Fruit fly (Drosophila melanogaster) whole organism, embryonic: ENCODE results near the gene Ephrin.

Experiments used
- Asciz ChIP-seq: fragments of 200-800 bp; sonication (Bioruptor generic); optimal IDR thresholded peaks from 2 replicates; lab custom pipeline; 2017; ENCODE audit warnings: missing biosample characterization, mild to moderate bottlenecking, missing genetic modification characterization, missing genetic modification reagents
- BtbVII ChIP-seq: fragments of 200-800 bp; sonication (Bioruptor generic); optimal IDR thresholded peaks from 3 replicates; lab custom pipeline; 2017; ENCODE audit warnings: missing biosample characterization, mild to moderate bottlenecking, missing genetic modification characterization
- CG10209 ChIP-seq: fragments of 200-800 bp; sonication (Bioruptor generic); optimal IDR thresholded peaks from 3 replicates; lab custom pipeline; 2017; ENCODE audit warnings: missing biosample characterization, mild to moderate bottlenecking, missing genetic modification characterization, missing genetic modification reagents
- CG12071 ChIP-seq: fragments of 200-800 bp; sonication (Bioruptor generic); optimal IDR thresholded peaks from 3 replicates; lab custom pipeline; 2018; ENCODE audit warnings: missing biosample characterization, mild to moderate bottlenecking, missing genetic modification characterization
- CG12155 ChIP-seq: fragments of 200-800 bp; sonication (Bioruptor generic); optimal IDR thresholded peaks from 3 replicates; lab custom pipeline; 2016; ENCODE audit warnings: missing biosample characterization, missing genetic modification characterization
- CG12769 ChIP-seq: fragments of 200-800 bp; sonication (Bioruptor generic); optimal IDR thresholded peaks from 2 replicates; lab custom pipeline; 2019; ENCODE audit warnings: missing biosample characterization, mild to moderate bottlenecking, missing genetic modification characterization, moderate library complexity
- CG13296 ChIP-seq: fragments of 200-800 bp; sonication (Bioruptor generic); optimal IDR thresholded peaks from 3 replicates; lab custom pipeline; 2018; ENCODE audit warnings: missing biosample characterization, mild to moderate bottlenecking, missing genetic modification characterization
- CG14710 ChIP-seq: fragments of 200-800 bp; sonication (Bioruptor generic); optimal IDR thresholded peaks from 3 replicates; lab custom pipeline; 2019; ENCODE audit warnings: missing biosample characterization, mild to moderate bottlenecking, missing genetic modification characterization, moderate library complexity
- CG15601 ChIP-seq: fragments of 200-800 bp; sonication (Bioruptor generic); optimal IDR thresholded peaks from 3 replicates; lab custom pipeline; 2019; ENCODE audit warnings: missing biosample characterization, mild to moderate bottlenecking, missing genetic modification characterization, moderate library complexity
- CG17359 ChIP-seq: fragments of 200-800 bp; sonication (Bioruptor generic); optimal IDR thresholded peaks from 3 replicates; lab custom pipeline; 2018; ENCODE audit warnings: missing biosample characterization, mild to moderate bottlenecking, missing genetic modification characterization, moderate library complexity
- CG17568 ChIP-seq: fragments of 200-800 bp; sonication (Bioruptor generic); optimal IDR thresholded peaks from 2 replicates; lab custom pipeline; 2018; ENCODE audit warnings: missing biosample characterization, mild to moderate bottlenecking, missing genetic modification characterization, moderate library complexity
- CG1792 ChIP-seq: fragments of 200-800 bp; sonication (Bioruptor generic); optimal IDR thresholded peaks from 2 replicates; lab custom pipeline; 2016; ENCODE audit warnings: missing biosample characterization, missing genetic modification characterization
- CG2199 ChIP-seq: fragments of 200-800 bp; sonication (Bioruptor generic); IDR thresholded peaks from 3 replicates; pipeline ENCODE4 v1.3.6; 2022; ENCODE audit warnings: missing biosample characterization, missing genetic modification characterization
- CG2889 ChIP-seq: fragments of 200-800 bp; sonication (Bioruptor generic); IDR thresholded peaks from 3 replicates; pipeline ENCODE4 v1.3.6; 2022; ENCODE audit warnings: missing biosample characterization, missing genetic modification characterization
- CG3065 ChIP-seq: fragments of 200-800 bp; sonication (Bioruptor generic); optimal IDR thresholded peaks from 2 replicates; lab custom pipeline; 2016; ENCODE audit warnings: missing biosample characterization, missing genetic modification characterization
- CG31388 ChIP-seq: fragments of 200-800 bp; sonication (Bioruptor generic); optimal IDR thresholded peaks from 2 replicates; lab custom pipeline; 2016; ENCODE audit warnings: missing biosample characterization, missing genetic modification characterization
- CG32767 ChIP-seq: fragments of 200-800 bp; sonication (Bioruptor generic); IDR thresholded peaks from 2 replicates; pipeline ENCODE4 v1.3.6; 2022; ENCODE audit warnings: missing biosample characterization, missing genetic modification characterization
- CG34376 ChIP-seq: fragments of 200-800 bp; sonication (Bioruptor generic); optimal IDR thresholded peaks from 2 replicates; lab custom pipeline; 2018; ENCODE audit warnings: missing biosample characterization, mild to moderate bottlenecking, missing genetic modification characterization
- CG6654 ChIP-seq: fragments of 200-800 bp; sonication (Bioruptor generic); optimal IDR thresholded peaks from 2 replicates; lab custom pipeline; 2017; ENCODE audit warnings: missing biosample characterization, mild to moderate bottlenecking, missing genetic modification characterization
- CG6765 ChIP-seq: fragments of 200-800 bp; sonication (Bioruptor generic); optimal IDR thresholded peaks from 3 replicates; lab custom pipeline; 2017; ENCODE audit warnings: missing biosample characterization, mild to moderate bottlenecking, missing genetic modification characterization
- CG7786 ChIP-seq: fragments of 200-800 bp; sonication (Bioruptor generic); optimal IDR thresholded peaks from 2 replicates; lab custom pipeline; 2016; ENCODE audit warnings: missing biosample characterization, missing genetic modification characterization
- CG8290 ChIP-seq, 3 experiments: fragments of 200-800 bp; sonication (Bioruptor generic); optimal IDR thresholded peaks; 2 replicates each; lab custom pipeline; 2016 to 2019; ENCODE audit warnings: missing biosample characterization in 3 of 3, missing genetic modification characterization in 3 of 3, mild to moderate bottlenecking in 2 of 3, moderate library complexity in 1 of 3
- CG8388 ChIP-seq: fragments of 200-800 bp; sonication (Bioruptor generic); optimal IDR thresholded peaks from 2 replicates; lab custom pipeline; 2019; ENCODE audit warnings: missing biosample characterization, mild to moderate bottlenecking, missing genetic modification characterization, moderate library complexity
- Chrac-16 ChIP-seq: fragments of 200-800 bp; sonication (Bioruptor generic); optimal IDR thresholded peaks from 3 replicates; lab custom pipeline; 2016; ENCODE audit warnings: missing biosample characterization, missing genetic modification characterization
- Dad ChIP-seq: fragments of 200-800 bp; sonication (Bioruptor generic); optimal IDR thresholded peaks from 3 replicates; lab custom pipeline; 2016; ENCODE audit warnings: missing biosample characterization, missing genetic modification characterization
- Fer1 ChIP-seq: fragments of 200-800 bp; sonication (Bioruptor generic); optimal IDR thresholded peaks from 2 replicates; lab custom pipeline; 2017; ENCODE audit warnings: missing biosample characterization, mild to moderate bottlenecking, missing genetic modification characterization
- HmgZ ChIP-seq: fragments of 200-800 bp; sonication (Bioruptor generic); optimal IDR thresholded peaks from 2 replicates; lab custom pipeline; 2018; ENCODE audit warnings: missing biosample characterization, mild to moderate bottlenecking, missing genetic modification characterization
- Lpt ChIP-seq: fragments of >200 bp; optimal IDR thresholded peaks from 2 replicates; lab custom pipeline; 2018; ENCODE audit warnings: missing biosample characterization, missing genetic modification characterization
- PHDP ChIP-seq: fragments of 200-800 bp; sonication (Bioruptor generic); optimal IDR thresholded peaks from 3 replicates; lab custom pipeline; 2018; ENCODE audit warnings: missing biosample characterization, mild to moderate bottlenecking, missing genetic modification characterization, moderate library complexity
- Ptx1 ChIP-seq: fragments of 200-800 bp; sonication (Bioruptor generic); IDR thresholded peaks from 2 replicates; pipeline ENCODE4 v1.3.6; 2022; ENCODE audit warnings: missing biosample characterization, missing genetic modification characterization
- Xbp1 ChIP-seq: fragments of 200-800 bp; sonication (Bioruptor generic); optimal IDR thresholded peaks from 3 replicates; lab custom pipeline; 2016; ENCODE audit warnings: missing biosample characterization, mild to moderate bottlenecking, missing genetic modification characterization
- al ChIP-seq: fragments of 200-800 bp; sonication (Bioruptor generic); IDR thresholded peaks from 2 replicates; pipeline ENCODE4 v1.3.6; 2022; ENCODE audit warnings: missing biosample characterization, missing genetic modification characterization
- dan ChIP-seq: fragments of 200-800 bp; sonication (Bioruptor generic); IDR thresholded peaks from 2 replicates; pipeline ENCODE4 v1.3.6; 2022; ENCODE audit warnings: missing biosample characterization, missing genetic modification characterization
- eve ChIP-seq, 2 experiments: fragments of >200 bp; optimal IDR thresholded peaks; 2 replicates each; lab custom pipeline; 2017; ENCODE audit warnings: missing biosample characterization in 2 of 2, missing genetic modification characterization in 2 of 2
- fd3F ChIP-seq: fragments of 200-800 bp; sonication (Bioruptor generic); optimal IDR thresholded peaks from 2 replicates; lab custom pipeline; 2018; ENCODE audit warnings: missing biosample characterization, mild to moderate bottlenecking, missing genetic modification characterization, moderate library complexity
- ftz-f1 ChIP-seq: fragments of 200-800 bp; sonication (Bioruptor generic); optimal IDR thresholded peaks from 2 replicates; lab custom pipeline; 2016; ENCODE audit warnings: missing biosample characterization, missing genetic modification characterization
- ind ChIP-seq: fragments of 200-800 bp; sonication (Bioruptor generic); optimal IDR thresholded peaks from 3 replicates; lab custom pipeline; 2016; ENCODE audit warnings: missing biosample characterization, missing genetic modification characterization
- lov ChIP-seq, 2 experiments: fragments of 200-800 bp in 1 of 2; fragments of >200 bp in 1 of 2; sonication (Bioruptor generic) in 1 of 2; IDR thresholded peaks in 1 of 2; optimal IDR thresholded peaks in 1 of 2; 2 replicates in 1 of 2; 3 replicates in 1 of 2; pipeline versions ENCODE4 v1.3.6 to Lab custom; 2017 to 2022; ENCODE audit warnings: missing biosample characterization in 1 of 2, missing genetic modification characterization in 1 of 2
- odd ChIP-seq: fragments of 200-800 bp; sonication (Bioruptor generic); optimal IDR thresholded peaks from 2 replicates; lab custom pipeline; 2017; ENCODE audit warnings: missing biosample characterization, mild to moderate bottlenecking, missing genetic modification characterization
- ranshi ChIP-seq: fragments of 200-800 bp; sonication (Bioruptor generic); IDR thresholded peaks from 2 replicates; pipeline ENCODE4 v1.3.6; 2022; ENCODE audit warnings: missing biosample characterization, missing genetic modification characterization
- sens ChIP-seq: fragments of 200-800 bp; sonication (Bioruptor generic); peaks from one replicate; lab custom pipeline; 2016; ENCODE audit warnings: missing biosample characterization, missing genetic modification characterization
- seq ChIP-seq: fragments of 200-800 bp; sonication (Bioruptor generic); IDR thresholded peaks from 2 replicates; pipeline ENCODE4 v1.3.6; 2022; ENCODE audit warnings: missing biosample characterization, missing genetic modification characterization
- slbo ChIP-seq: fragments of 200-800 bp; sonication (Bioruptor generic); IDR thresholded peaks from 2 replicates; pipeline ENCODE4 v1.3.6; 2022; ENCODE audit warnings: missing biosample characterization, missing genetic modification characterization
- sug ChIP-seq: fragments of 200-800 bp; optimal IDR thresholded peaks from 2 replicates; lab custom pipeline; 2019; ENCODE audit warnings: missing biosample characterization, mild to moderate bottlenecking, missing genetic modification characterization, moderate library complexity
- tap ChIP-seq: fragments of 200-800 bp; optimal IDR thresholded peaks from 3 replicates; lab custom pipeline; 2019; ENCODE audit warnings: missing biosample characterization, mild to moderate bottlenecking, missing genetic modification characterization, moderate library complexity

Gene Ephrin

DNA sequence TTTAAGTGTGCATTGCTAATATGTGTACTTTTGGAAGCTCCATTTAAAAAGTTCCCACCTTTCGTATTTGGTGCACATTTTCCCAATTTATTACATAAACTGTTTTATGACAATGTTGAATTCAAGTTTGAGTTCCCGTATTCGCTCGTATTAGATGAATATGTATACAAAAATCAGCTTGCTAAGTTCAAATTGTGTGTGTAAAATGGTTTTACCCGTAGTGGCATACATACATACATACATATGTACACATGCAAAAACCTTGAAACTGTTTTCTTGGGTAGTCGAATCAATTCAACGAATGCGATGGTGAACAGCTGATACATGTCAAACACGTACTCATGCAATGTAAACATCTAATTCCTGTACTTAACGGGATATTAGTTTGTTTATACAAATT, 13.1 kb upstream of the Ephrin start (continued):
- TF ChIP-seq CG17359 (tag; lab: Kevin White, UChicago) (peak; percentile 29), CG8290 (GFP tag; optimal IDR thresholded peaks at IDR 0.05; lab: Kevin White, UChicago) (no peak), CG8290 (tag; optimal IDR thresholded peaks at IDR 0.05; lab: Kevin White, UChicago) (peak in 1 of 2 experiments; percentile 64), Lpt (no peak), seq (GFP tag; lab: Robert Waterston, UW) (no peak), CG34376 (GFP tag; lab: Kevin White, UChicago) (peak; percentile 24), fd3F (peak; percentile 29), CG14710 (tag; lab: Kevin White, UChicago) (no peak), CG8388 (no peak), CG2889 (GFP tag; lab: Robert Waterston, UW) (no peak), CG7786 (no peak), sens (GFP tag; lab: Kevin White, UChicago) (peak; percentile 69), ranshi (GFP tag; lab: Robert Waterston, UW) (no peak), PHDP (tag; lab: Kevin White, UChicago) (peak; percentile 14), CG15601 (no peak), CG12071 (GFP tag; lab: Kevin White, UChicago) (no peak), CG32767 (GFP tag; lab: Robert Waterston, UW) (no peak), CG6765 (GFP tag; lab: Kevin White, UChicago) (peak; percentile 7), ftz-f1 (peak; percentile 62), CG2199 (GFP tag; lab: Robert Waterston, UW) (0 out of 3 replicates have a peak, but pooled peaks have one; percentile 74), Xbp1 (no peak), al (no peak), HmgZ (tag; lab: Kevin White, UChicago) (peak; percentile 35), lov (optimal IDR thresholded peaks at IDR 0.05; lab: Kevin White, UChicago) (no peak), lov (GFP tag; IDR thresholded peaks at IDR 0.05; lab: Robert Waterston, UW) (no peak), CG17568 (GFP tag; lab: Kevin White, UChicago) (peak; percentile 69), BtbVII (GFP tag; lab: Kevin White, UChicago) (peak; percentile 37), CG3065 (GFP tag; lab: Kevin White, UChicago) (no peak), sug (tag; lab: Kevin White, UChicago) (peak; percentile 42), Asciz (GFP tag; lab: Kevin White, UChicago) (peak; percentile 1), CG13296 (GFP tag; lab: Kevin White, UChicago) (peak; percentile 44), ind (GFP tag; lab: Kevin White, UChicago) (no peak), Dad (GFP tag; lab: Kevin White, UChicago) (no peak), CG12769 (peak; percentile 72), Fer1 (peak; percentile 57), slbo (GFP tag; lab: Robert Waterston, UW) (no peak), CG1792 (GFP tag; lab: Kevin White, UChicago) (no peak), CG10209 (no peak), CG31388 (GFP tag; lab: Kevin White, UChicago) (no peak), Ptx1 (GFP tag; lab: Robert Waterston, UW) (no peak), Chrac-16 (no peak), dan (no peak), CG12155 (GFP tag; lab: Kevin White, UChicago) (no peak), odd (GFP tag; lab: Kevin White, UChicago) (peak; percentile 24), tap (tag; lab: Kevin White, UChicago) (no peak), eve (GFP tag; optimal IDR thresholded peaks at IDR 0.05; lab: Kevin White, UChicago) (peak in 1 of 2 experiments; percentile 51), CG6654 (no peak)
